Worm (Caenorhabditis elegans): ENCODE data around the gene K04A8.1.

K04A8.1 gene

ce11 chrV:6611058-6611457 is 44.9 kb downstream of the K04A8.1 start, which contains the start of gene gon-14:
Gene gon-14, minus strand, starts transcription at chrV:6611158.
- no peak for TF ChIP-seq lin-38 (GFP tag; IDR thresholded peaks at IDR 0.05)
- no peak for TF ChIP-seq daf-16 (GFP tag; optimal IDR thresholded peaks at IDR 0.05)
- no peak for TF ChIP-seq daf-16 (tag; optimal IDR thresholded peaks at IDR 0.05)
- TF ChIP-seq lir-3 (tag; optimal IDR thresholded peaks at IDR 0.05): no peak
- no peak for TF ChIP-seq lsy-2 (tag; optimal IDR thresholded peaks at IDR 0.05)
- TF ChIP-seq cey-2 (tag; optimal IDR thresholded peaks at IDR 0.05; ENCODE audit: borderline replicate concordance, insufficient read depth): no peak
- TF ChIP-seq dmd-9 (GFP tag; IDR thresholded peaks at IDR 0.05): no peak
- TF ChIP-seq R02D3.7 (tag; optimal IDR thresholded peaks at IDR 0.05): no peak
- TF ChIP-seq tag-97 (GFP tag; IDR thresholded peaks at IDR 0.05): no peak
- TF ChIP-seq F49E8.2 (tag; optimal IDR thresholded peaks at IDR 0.05; ENCODE audit: borderline replicate concordance): no peak
- no peak for TF ChIP-seq set-16 (GFP tag; IDR thresholded peaks at IDR 0.05)
- TF ChIP-seq ZK546.5 (tag; optimal IDR thresholded peaks at IDR 0.05): no peak
- TF ChIP-seq snpc-4 (tag; optimal IDR thresholded peaks at IDR 0.05): no peak
- TF ChIP-seq egl-43 (GFP tag; IDR thresholded peaks at IDR 0.05): no peak
- TF ChIP-seq nhr-10 (tag; optimal IDR thresholded peaks at IDR 0.05): no peak
- no peak for TF ChIP-seq duxl-1 (tag; optimal IDR thresholded peaks at IDR 0.05; ENCODE audit: poor library complexity)
- no peak for TF ChIP-seq ztf-11 (tag; optimal IDR thresholded peaks at IDR 0.05)
- no peak for TF ChIP-seq aly-2 (tag; optimal IDR thresholded peaks at IDR 0.05)

ce11 chrV:6611504-6611903 is 45.4 kb downstream of the K04A8.1 start:
- TF ChIP-seq madf-9 (GFP tag; conservative IDR thresholded peaks at IDR 0.05) (no peak), dpl-1 (GFP tag; optimal IDR thresholded peaks at IDR 0.05) (peak; percentile 32), zfp-3 (GFP tag; conservative IDR thresholded peaks at IDR 0.05) (no peak), T20F7.1 (GFP tag; optimal IDR thresholded peaks at IDR 0.05) (peak; percentile 2), lsy-2 (tag; optimal IDR thresholded peaks at IDR 0.05) (peak in 1 of 2 experiments; percentile 90), lin-38 (GFP tag; IDR thresholded peaks at IDR 0.05) (peak; percentile 32; the same call in 1 of the 2 replicates), mes-2 (tag; optimal IDR thresholded peaks at IDR 0.05; ENCODE audit: poor library complexity, severe bottlenecking) (peak; percentile 43)

ce11 chrV:6614152-6614734 is 48.1 kb downstream of the K04A8.1 start, which contains the start of gene cpr-4:
Gene cpr-4, plus strand, starts transcription at chrV:6614674.
- TF ChIP-seq madf-9 (GFP tag; conservative IDR thresholded peaks at IDR 0.05) (no peak), nhr-77 (tag; optimal IDR thresholded peaks at IDR 0.05) (peak; percentile 88), ceh-62 (tag; optimal IDR thresholded peaks at IDR 0.05) (no peak), Y75B8A.6 (GFP tag; IDR thresholded peaks at IDR 0.05) (no peak), F44E2.7 (GFP tag; IDR thresholded peaks at IDR 0.05) (no peak), T26A8.4 (GFP tag; IDR thresholded peaks at IDR 0.05) (no peak), fkh-10 (GFP tag; optimal IDR thresholded peaks at IDR 0.05) (no peak), tag-97 (GFP tag; IDR thresholded peaks at IDR 0.05) (no peak), D1046.2 (GFP tag; IDR thresholded peaks at IDR 0.05) (no peak), hif-1 (tag; optimal IDR thresholded peaks at IDR 0.05) (no peak), skn-1 (tag; optimal IDR thresholded peaks at IDR 0.05) (no peak), php-3 (GFP tag; IDR thresholded peaks at IDR 0.05) (peak; percentile 28; the same call in 1 of the 2 replicates), mxl-2 (GFP tag; conservative IDR thresholded peaks at IDR 0.05) (no peak), daf-19 (GFP tag; conservative IDR thresholded peaks at IDR 0.05) (no peak), mxl-3 (GFP tag; optimal IDR thresholded peaks at IDR 0.05) (peak; percentile 12), attf-4 (tag; optimal IDR thresholded peaks at IDR 0.05) (no peak), unc-62 (GFP tag; optimal IDR thresholded peaks at IDR 0.05 in 1 of 2) (peak in 1 of 2 experiments; percentile 96), unc-62 (tag; optimal IDR thresholded peaks at IDR 0.05) (no peak), dmd-6 (GFP tag; IDR thresholded peaks at IDR 0.05) (peak; percentile 96), tra-1 (GFP tag; IDR thresholded peaks at IDR 0.05) (0 out of 2 replicates have a peak, but pooled peaks have one; percentile 35), ceh-20 (GFP tag; IDR thresholded peaks at IDR 0.05) (no peak), ZK337.2 (GFP tag; IDR thresholded peaks at IDR 0.05) (no peak), nhr-111 (GFP tag; optimal IDR thresholded peaks at IDR 0.05) (no peak), lin-13 (GFP tag; optimal IDR thresholded peaks at IDR 0.05) (no peak), lin-38 (GFP tag; IDR thresholded peaks at IDR 0.05) (no peak), cey-2 (tag; optimal IDR thresholded peaks at IDR 0.05; ENCODE audit: borderline replicate concordance, insufficient read depth) (no peak), F49E8.2 (tag; optimal IDR thresholded peaks at IDR 0.05; ENCODE audit: borderline replicate concordance) (no peak), Y105C5A.15 (GFP tag; IDR thresholded peaks at IDR 0.05) (no peak)
